Fruit fly (Drosophila melanogaster) whole organism, adult: ENCODE results near the gene CG15822.

Experiments used
- ovo ChIP-seq: fragments of 200-800 bp; sonication (Bioruptor generic); optimal IDR thresholded peaks from 2 replicates; lab custom pipeline; 2016; ENCODE audit warnings: missing biosample characterization, missing genetic modification characterization
- pad ChIP-seq: fragments of 200-800 bp; sonication (Bioruptor generic); optimal IDR thresholded peaks from 3 replicates; lab custom pipeline; 2017; ENCODE audit warnings: missing biosample characterization, missing genetic modification characterization, mild to moderate bottlenecking, moderate library complexity, missing genetic modification reagents

- TF ChIP-seq pad (GFP tag; lab: Kevin White, UChicago) (no peak), ovo (GFP tag; lab: Kevin White, UChicago) (no peak)
These were observed 421 bp upstream of the CG15822 start for dm6 chr3L:2164031-2164537.
